Worm (Caenorhabditis elegans) whole organism, late embryonic: ENCODE data around the gene sma-5.

Experiments used
- F13H6.1 ChIP-seq: sonication (generic microtip); optimal IDR thresholded peaks from 2 replicates; lab custom pipeline; 2016; ENCODE audit warnings: missing genetic modification characterization, missing compliant biosample characterization
- K09A11.1 ChIP-seq: sonication (generic microtip); optimal IDR thresholded peaks from 2 replicates; lab custom pipeline; 2017; ENCODE audit warnings: antibody characterized with exemption, mild to moderate bottlenecking, missing genetic modification characterization, missing compliant biosample characterization; ENCODE audit not compliant: insufficient read depth
- T23F11.4 ChIP-seq: fragments of 200-800 bp; sonication (Bioruptor generic); optimal IDR thresholded peaks from 2 replicates; lab custom pipeline; 2018; ENCODE audit warnings: mild to moderate bottlenecking, missing genetic modification characterization, missing compliant biosample characterization
- ceh-34 ChIP-seq: sonication (generic microtip); optimal IDR thresholded peaks from 2 replicates; lab custom pipeline; 2016; ENCODE audit warnings: mild to moderate bottlenecking, missing genetic modification characterization, missing compliant biosample characterization
- hlh-30 ChIP-seq: sonication (generic microtip); optimal IDR thresholded peaks from 2 replicates; lab custom pipeline; 2017; ENCODE audit warnings: antibody characterized with exemption, missing genetic modification characterization, missing compliant biosample characterization; ENCODE audit not compliant: insufficient read depth
- nhr-11 ChIP-seq: fragments of 150-350 bp; optimal IDR thresholded peaks from 2 replicates; lab custom pipeline; 2014; ENCODE audit warnings: missing biosample characterization, missing genetic modification characterization
- nhr-232 ChIP-seq: sonication (generic microtip); optimal IDR thresholded peaks from 2 replicates; lab custom pipeline; 2016; ENCODE audit warnings: missing genetic modification characterization, missing compliant biosample characterization
- pqm-1 ChIP-seq: sonication (generic microtip); optimal IDR thresholded peaks from 2 replicates; lab custom pipeline; 2016; ENCODE audit warnings: missing genetic modification characterization, missing compliant biosample characterization
- rnt-1 ChIP-seq: sonication (generic microtip); optimal IDR thresholded peaks from 2 replicates; lab custom pipeline; 2016; ENCODE audit warnings: missing genetic modification characterization, missing compliant biosample characterization
- sox-2 ChIP-seq: fragments of 200-800 bp; sonication (Bioruptor generic); IDR thresholded peaks from 2 replicates; pipeline ENCODE4 v1.3.6; 2022; ENCODE audit warnings: missing genetic modification reagents, missing genetic modification characterization, missing compliant biosample characterization

DNA sequence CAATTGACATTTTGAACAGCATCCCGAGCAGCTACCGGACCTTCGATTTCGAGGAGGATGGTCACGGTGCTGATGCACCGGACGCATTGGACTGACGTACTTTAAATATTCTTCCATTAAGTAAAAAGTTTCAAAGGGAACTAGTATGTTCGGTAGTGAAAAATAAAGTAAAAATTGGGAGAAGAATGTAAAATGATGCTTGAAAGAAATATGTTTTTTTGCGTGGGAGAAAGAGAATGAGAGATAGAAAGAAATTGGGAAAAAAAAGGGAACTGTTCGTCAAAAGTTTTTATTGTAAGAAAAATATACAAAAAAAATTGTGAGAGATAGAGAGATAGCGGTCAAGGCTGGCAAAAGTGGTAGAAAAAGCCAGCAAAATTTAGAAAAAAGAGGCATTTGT is 28.6 kb upstream of the sma-5 start, which contains the start of gene tsp-20:
- TF ChIP-seq nhr-232 (no peak), ceh-34 (no peak), F13H6.1 (tag; lab: Kevin White, UChicago) (no peak), K09A11.1 (tag; lab: Kevin White, UChicago) (no peak), nhr-11 (tag; lab: Kevin White, UChicago) (no peak), hlh-30 (tag; lab: Kevin White, UChicago) (no peak), T23F11.4 (GFP tag; lab: Kevin White, UChicago) (no peak), rnt-1 (tag; lab: Kevin White, UChicago) (no peak), pqm-1 (tag; lab: Kevin White, UChicago) (no peak), sox-2 (GFP tag; lab: Robert Waterston, UW) (no peak)
